Fruit fly (Drosophila melanogaster): ENCODE results near the gene Pkd2.

DNA sequence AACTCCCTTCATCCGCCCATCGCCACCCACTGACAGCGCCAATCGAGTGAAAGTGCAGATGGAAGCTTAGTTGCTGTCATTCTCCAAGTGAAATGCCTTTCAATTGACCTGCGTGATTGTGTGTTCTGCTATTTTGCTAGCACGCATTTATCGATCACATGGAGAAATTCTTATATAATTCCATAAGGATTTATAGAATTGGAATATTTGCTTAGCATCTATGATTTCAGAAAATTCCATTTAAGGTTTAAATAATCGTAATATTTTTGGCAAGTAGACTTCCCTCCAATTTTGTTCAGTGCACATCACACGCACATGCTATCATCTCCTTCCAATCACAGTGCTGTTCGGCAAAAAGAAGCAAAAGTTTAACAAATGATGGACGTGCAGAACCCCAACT lies 15.8 kb downstream of the Pkd2 start:
- no peak for TF ChIP-seq Mes4 (GFP tag; optimal IDR thresholded peaks at IDR 0.05)
- TF ChIP-seq CG12942 (GFP tag; optimal IDR thresholded peaks at IDR 0.05) = no peak
- TF ChIP-seq Rx (GFP tag; IDR thresholded peaks at IDR 0.05) = no peak
- TF ChIP-seq CG8478 (optimal IDR thresholded peaks at IDR 0.05) = no peak

All from whole organism, embryonic.